Fruit fly (Drosophila melanogaster) whole organism, embryonic: ENCODE results near the gene CG7557.

Source experiments
- B-H1 ChIP-seq: fragments of 200-800 bp; sonication (Bioruptor generic); IDR thresholded peaks from 3 replicates; pipeline ENCODE4 v1.3.6; 2022; ENCODE audit warnings: missing biosample characterization, missing genetic modification characterization
- Bteb2 ChIP-seq: fragments of 200-800 bp; sonication (Bioruptor generic); optimal IDR thresholded peaks from 2 replicates; lab custom pipeline; 2016; ENCODE audit warnings: missing biosample characterization, missing genetic modification characterization
- C15 ChIP-seq: fragments of 200-800 bp; sonication (Bioruptor generic); IDR thresholded peaks from 3 replicates; pipeline ENCODE4 v1.3.6; 2022; ENCODE audit warnings: missing biosample characterization, missing genetic modification characterization
- CG1024 ChIP-seq: fragments of 200-800 bp; sonication (Bioruptor generic); IDR thresholded peaks from 2 replicates; pipeline ENCODE4 v1.3.6; 2022; ENCODE audit warnings: missing biosample characterization, missing genetic modification characterization
- CG10959 ChIP-seq: fragments of 200-800 bp; sonication (Bioruptor generic); IDR thresholded peaks from 2 replicates; pipeline ENCODE4 v1.3.6; 2022; ENCODE audit warnings: missing biosample characterization, missing genetic modification characterization
- CG11504 ChIP-seq: fragments of 200-800 bp; sonication (Bioruptor generic); optimal IDR thresholded peaks from 3 replicates; lab custom pipeline; 2019; ENCODE audit warnings: missing biosample characterization, mild to moderate bottlenecking, missing genetic modification characterization, moderate library complexity
- CG13894 ChIP-seq: fragments of 200-800 bp; sonication (Bioruptor generic); optimal IDR thresholded peaks from 3 replicates; lab custom pipeline; 2018; ENCODE audit warnings: missing biosample characterization, mild to moderate bottlenecking, missing genetic modification characterization, moderate library complexity
- CG15479 ChIP-seq: fragments of 200-800 bp; sonication (Bioruptor generic); optimal IDR thresholded peaks from 3 replicates; lab custom pipeline; 2019; ENCODE audit warnings: missing biosample characterization, mild to moderate bottlenecking, missing genetic modification characterization, moderate library complexity
- CG1602 ChIP-seq: fragments of 200-800 bp; sonication (Bioruptor generic); optimal IDR thresholded peaks from 3 replicates; lab custom pipeline; 2016; ENCODE audit warnings: missing biosample characterization, missing genetic modification characterization
- CG4617 ChIP-seq: fragments of 200-800 bp; sonication (Bioruptor generic); optimal IDR thresholded peaks from 3 replicates; lab custom pipeline; 2016; ENCODE audit warnings: missing biosample characterization, missing genetic modification characterization, borderline replicate concordance
- CG4707 ChIP-seq: fragments of 200-800 bp; sonication (Bioruptor generic); optimal IDR thresholded peaks from 2 replicates; lab custom pipeline; 2018; ENCODE audit warnings: missing biosample characterization, mild to moderate bottlenecking, missing genetic modification characterization, moderate library complexity
- CG4820 ChIP-seq: fragments of 200-800 bp; sonication (Bioruptor generic); optimal IDR thresholded peaks from 3 replicates; lab custom pipeline; 2016; ENCODE audit warnings: missing biosample characterization, missing genetic modification characterization
- CG6175 ChIP-seq: fragments of 200-800 bp; sonication (Bioruptor generic); IDR thresholded peaks from 3 replicates; pipeline ENCODE4 v1.3.6; 2022; ENCODE audit warnings: missing biosample characterization, missing genetic modification characterization
- CG8359 ChIP-seq: fragments of 200-800 bp; sonication (Bioruptor generic); optimal IDR thresholded peaks from 2 replicates; lab custom pipeline; 2017; ENCODE audit warnings: missing biosample characterization, mild to moderate bottlenecking, missing genetic modification characterization, borderline replicate concordance
- CG8924 ChIP-seq: fragments of 200-800 bp; optimal IDR thresholded peaks from 3 replicates; lab custom pipeline; 2019; ENCODE audit warnings: missing biosample characterization, mild to moderate bottlenecking, missing genetic modification characterization, moderate library complexity
- H2.0 ChIP-seq: fragments of 200-800 bp; sonication (Bioruptor generic); IDR thresholded peaks from 2 replicates; pipeline ENCODE4 v1.3.6; 2022; ENCODE audit warnings: missing biosample characterization, missing genetic modification characterization
- HLHmδ ChIP-seq: fragments of 200-800 bp; sonication (Bioruptor generic); optimal IDR thresholded peaks from 2 replicates; lab custom pipeline; 2018; ENCODE audit warnings: missing biosample characterization, mild to moderate bottlenecking, missing genetic modification characterization, moderate library complexity
- Oaz ChIP-seq: fragments of 200-800 bp; sonication (Bioruptor generic); IDR thresholded peaks from 2 replicates; pipeline ENCODE4 v1.3.6; 2022; ENCODE audit warnings: missing biosample characterization, missing genetic modification characterization
- Optix ChIP-seq: fragments of 200-800 bp; sonication (Bioruptor generic); IDR thresholded peaks from 3 replicates; pipeline ENCODE4 v1.3.6; 2022; ENCODE audit warnings: missing biosample characterization, missing genetic modification characterization
- Ptx1 ChIP-seq: fragments of 200-800 bp; sonication (Bioruptor generic); IDR thresholded peaks from 2 replicates; pipeline ENCODE4 v1.3.6; 2022; ENCODE audit warnings: missing biosample characterization, missing genetic modification characterization
- Tbp ChIP-seq: fragments of >200 bp; optimal IDR thresholded peaks from 2 replicates; lab custom pipeline; 2018; ENCODE audit warnings: missing biosample characterization, missing genetic modification characterization
- Trl ChIP-seq, 3 experiments: fragments of >200 bp in 2 of 3; fragments of 200-800 bp in 1 of 3; sonication (Bioruptor generic) in 1 of 3; optimal IDR thresholded peaks; 2 replicates in 1 of 3; 3 replicates in 2 of 3; lab custom pipeline; 2016 to 2017; ENCODE audit warnings: missing biosample characterization in 1 of 3, missing genetic modification characterization in 1 of 3
- ac ChIP-seq: fragments of 200-800 bp; sonication (Bioruptor generic); optimal IDR thresholded peaks from 3 replicates; lab custom pipeline; 2017; ENCODE audit warnings: missing biosample characterization, mild to moderate bottlenecking, missing genetic modification characterization
- al ChIP-seq: fragments of 200-800 bp; sonication (Bioruptor generic); IDR thresholded peaks from 2 replicates; pipeline ENCODE4 v1.3.6; 2022; ENCODE audit warnings: missing biosample characterization, missing genetic modification characterization
- ase ChIP-seq: fragments of 200-800 bp; sonication (Bioruptor generic); IDR thresholded peaks from 3 replicates; pipeline ENCODE4 v1.3.6; 2022; ENCODE audit warnings: missing biosample characterization, missing genetic modification characterization
- caup ChIP-seq: fragments of 200-800 bp; sonication (Bioruptor generic); optimal IDR thresholded peaks from 3 replicates; lab custom pipeline; 2017; ENCODE audit warnings: missing biosample characterization, mild to moderate bottlenecking, missing genetic modification characterization, moderate library complexity; ENCODE audit not compliant: severe bottlenecking
- crc ChIP-seq: fragments of 200-800 bp; sonication (Bioruptor generic); optimal IDR thresholded peaks from 2 replicates; lab custom pipeline; 2016; ENCODE audit warnings: missing biosample characterization, missing genetic modification characterization
- crp ChIP-seq, 2 experiments: fragments of 200-800 bp; sonication (Bioruptor generic); optimal IDR thresholded peaks; 2 replicates in 1 of 2; 3 replicates in 1 of 2; lab custom pipeline; 2017; ENCODE audit warnings: missing biosample characterization in 2 of 2, missing genetic modification characterization in 2 of 2, mild to moderate bottlenecking in 1 of 2, moderate library complexity in 1 of 2
- emc ChIP-seq: fragments of 200-800 bp; sonication (Bioruptor generic); optimal IDR thresholded peaks from 2 replicates; lab custom pipeline; 2016; ENCODE audit warnings: missing biosample characterization, missing genetic modification characterization
- exex ChIP-seq: fragments of 200-800 bp; sonication (Bioruptor generic); optimal IDR thresholded peaks from 4 replicates; lab custom pipeline; 2018; ENCODE audit warnings: missing biosample characterization, mild to moderate bottlenecking, missing genetic modification characterization, moderate library complexity
- fd3F ChIP-seq: fragments of 200-800 bp; sonication (Bioruptor generic); optimal IDR thresholded peaks from 2 replicates; lab custom pipeline; 2018; ENCODE audit warnings: missing biosample characterization, mild to moderate bottlenecking, missing genetic modification characterization, moderate library complexity
- fu2 ChIP-seq: fragments of 200-800 bp; sonication (Bioruptor generic); optimal IDR thresholded peaks from 2 replicates; lab custom pipeline; 2016; ENCODE audit warnings: missing biosample characterization, missing genetic modification characterization
- gem ChIP-seq: fragments of 200-800 bp; sonication (Bioruptor generic); optimal IDR thresholded peaks from 2 replicates; lab custom pipeline; 2019; ENCODE audit warnings: missing biosample characterization, mild to moderate bottlenecking, missing genetic modification characterization, moderate library complexity
- hkb ChIP-seq, 2 experiments: fragments of 200-800 bp in 1 of 2; fragments of >200 bp in 1 of 2; sonication (Bioruptor generic) in 1 of 2; IDR thresholded peaks in 1 of 2; optimal IDR thresholded peaks in 1 of 2; 2 replicates each; pipeline versions ENCODE4 v1.3.6 to Lab custom; 2017 to 2022; ENCODE audit warnings: missing biosample characterization in 1 of 2, missing genetic modification characterization in 1 of 2
- kay ChIP-seq: fragments of 200-800 bp; sonication (Bioruptor generic); optimal IDR thresholded peaks from 2 replicates; lab custom pipeline; 2016; ENCODE audit warnings: missing biosample characterization, missing genetic modification characterization
- klu ChIP-seq: fragments of 200-800 bp; sonication (Bioruptor generic); IDR thresholded peaks from 2 replicates; pipeline ENCODE4 v1.3.6; 2022; ENCODE audit warnings: missing biosample characterization, missing genetic modification characterization
- lab ChIP-seq: fragments of 200-800 bp; sonication (Bioruptor generic); optimal IDR thresholded peaks from 3 replicates; lab custom pipeline; 2017; ENCODE audit warnings: missing biosample characterization, missing genetic modification characterization, mild to moderate bottlenecking, moderate library complexity, missing genetic modification reagents
- lola ChIP-seq, 3 experiments: fragments of >200 bp in 2 of 3; fragments of 200-800 bp in 1 of 3; sonication (Bioruptor generic) in 1 of 3; optimal IDR thresholded peaks; 2 replicates each; lab custom pipeline; 2017 to 2019; ENCODE audit warnings: missing biosample characterization in 3 of 3, missing genetic modification characterization in 3 of 3, mild to moderate bottlenecking in 1 of 3, moderate library complexity in 1 of 3
- otp ChIP-seq: fragments of 200-800 bp; sonication (Bioruptor generic); IDR thresholded peaks from 3 replicates; pipeline ENCODE4, ENCODE4 v1.3.6; 2022; ENCODE audit warnings: missing biosample characterization, missing genetic modification characterization
- pros ChIP-seq: fragments of 200-800 bp; sonication (Bioruptor generic); optimal IDR thresholded peaks from 3 replicates; lab custom pipeline; 2019; ENCODE audit warnings: missing biosample characterization, mild to moderate bottlenecking, missing genetic modification characterization, moderate library complexity
- psq ChIP-seq: fragments of 200-800 bp; sonication (Bioruptor generic); optimal IDR thresholded peaks from 2 replicates; lab custom pipeline; 2017; ENCODE audit warnings: missing biosample characterization, missing genetic modification characterization
- rib ChIP-seq: fragments of 200-800 bp; sonication (Bioruptor generic); IDR thresholded peaks from 2 replicates; pipeline ENCODE4 v1.3.6; 2022; ENCODE audit warnings: missing biosample characterization, missing genetic modification characterization
- salm ChIP-seq: fragments of 200-800 bp; sonication (Bioruptor generic); optimal IDR thresholded peaks from 2 replicates; lab custom pipeline; 2018; ENCODE audit warnings: missing biosample characterization, mild to moderate bottlenecking, missing genetic modification characterization
- slbo ChIP-seq: fragments of 200-800 bp; sonication (Bioruptor generic); IDR thresholded peaks from 2 replicates; pipeline ENCODE4 v1.3.6; 2022; ENCODE audit warnings: missing biosample characterization, missing genetic modification characterization
- so ChIP-seq: fragments of 200-800 bp; sonication (Bioruptor generic); IDR thresholded peaks from 3 replicates; pipeline ENCODE4 v1.3.6; 2022; ENCODE audit warnings: missing biosample characterization, missing genetic modification characterization
- sr ChIP-seq: fragments of 200-800 bp; sonication (Bioruptor generic); IDR thresholded peaks from 3 replicates; pipeline ENCODE4 v1.3.6; 2022; ENCODE audit warnings: missing biosample characterization, missing genetic modification characterization
- vnd ChIP-seq: fragments of 200-800 bp; sonication (Bioruptor generic); IDR thresholded peaks from 3 replicates; pipeline ENCODE4 v1.3.6; 2022; ENCODE audit warnings: missing biosample characterization, missing genetic modification characterization; ENCODE audit not compliant: partially characterized antibody
- zen2 ChIP-seq: fragments of 200-800 bp; sonication (Bioruptor generic); IDR thresholded peaks from 3 replicates; pipeline ENCODE4 v1.3.6; 2022; ENCODE audit warnings: missing biosample characterization, missing genetic modification characterization; ENCODE audit not compliant: partially characterized antibody

CG7557 gene

DNA sequence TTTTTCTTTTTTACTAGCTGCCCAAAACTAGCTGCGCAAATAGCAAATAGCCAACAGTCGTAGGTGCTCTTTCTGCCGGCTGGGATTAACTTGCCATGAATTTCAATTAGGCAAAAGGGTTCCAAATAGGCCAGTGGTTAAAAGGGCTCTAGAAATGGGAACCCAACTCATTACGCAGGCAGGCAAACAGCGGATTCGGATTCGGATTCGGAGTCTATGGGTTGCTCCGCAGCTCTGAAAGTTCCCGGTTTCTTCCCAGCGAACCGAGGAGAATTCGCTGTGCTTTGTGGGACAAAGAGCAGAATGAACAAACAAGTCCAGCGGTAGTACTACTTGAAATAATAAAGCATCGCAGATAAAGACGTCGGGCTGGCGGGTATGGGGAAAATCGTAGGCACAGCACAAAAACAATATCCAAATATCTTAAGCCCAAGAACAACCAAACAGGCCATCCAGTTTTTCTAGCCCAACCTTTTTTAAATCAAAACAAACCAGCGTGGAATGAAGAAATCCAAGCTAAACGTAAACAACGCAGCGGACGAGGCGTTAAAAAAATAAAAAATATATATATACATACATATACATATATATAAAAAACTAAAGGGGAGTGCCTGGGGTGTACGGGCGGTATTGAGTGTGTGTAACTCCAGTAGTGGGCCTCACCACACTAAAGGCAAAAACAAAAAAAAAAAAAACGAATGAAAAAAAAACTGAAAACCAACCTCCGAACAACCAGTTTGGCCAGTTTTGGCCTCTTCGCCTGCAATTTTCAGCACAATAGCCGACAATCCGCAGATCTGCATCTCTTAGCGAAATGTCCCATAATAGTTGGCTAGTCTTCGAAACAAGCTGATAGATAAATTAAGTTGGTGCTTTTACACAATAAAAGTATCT lies 2.8 kb upstream of the CG7557 start (continued):
- no peak for TF ChIP-seq Oaz
- TF ChIP-seq C15 (GFP tag; lab: Robert Waterston, UW): no peak
- no peak for TF ChIP-seq pros
- TF ChIP-seq psq (GFP tag; lab: Kevin White, UChicago): peak; percentile 57
- TF ChIP-seq so (GFP tag; lab: Robert Waterston, UW): no peak
- no peak for TF ChIP-seq otp (GFP tag; lab: Robert Waterston, UW)
- TF ChIP-seq emc: no peak
- peak; percentile 6 for TF ChIP-seq exex
- TF ChIP-seq al: no peak
- no peak for TF ChIP-seq CG8924 (tag; lab: Kevin White, UChicago)
- no peak for TF ChIP-seq caup
- no peak for TF ChIP-seq sr (GFP tag; lab: Robert Waterston, UW)
- TF ChIP-seq crc (GFP tag; lab: Kevin White, UChicago): no peak
- TF ChIP-seq ase (GFP tag; lab: Robert Waterston, UW): no peak
- TF ChIP-seq Bteb2: no peak
- no peak for TF ChIP-seq Trl (optimal IDR thresholded peaks at IDR 0.05; lab: Kevin White, UChicago)
- no peak for TF ChIP-seq Trl (GFP tag; optimal IDR thresholded peaks at IDR 0.05; lab: Kevin White, UChicago)
- peak; percentile 96 for TF ChIP-seq CG13894 (tag; lab: Kevin White, UChicago)
- no peak for TF ChIP-seq salm
- TF ChIP-seq CG4820 (GFP tag; lab: Kevin White, UChicago): no peak
- TF ChIP-seq CG1602: no peak
- no peak for TF ChIP-seq CG10959 (GFP tag; lab: Robert Waterston, UW)
- TF ChIP-seq Optix: no peak
- no peak for TF ChIP-seq HLHmδ (GFP tag; lab: Kevin White, UChicago)
- no peak for TF ChIP-seq CG8359
- no peak for TF ChIP-seq CG4617 (GFP tag; lab: Kevin White, UChicago)
- no peak for TF ChIP-seq CG1024
- no peak for TF ChIP-seq klu (GFP tag; lab: Robert Waterston, UW)
- no peak for TF ChIP-seq ac (GFP tag; lab: Kevin White, UChicago)
- no peak for TF ChIP-seq zen2 (GFP tag; lab: Robert Waterston, UW)
- TF ChIP-seq lola (GFP tag; optimal IDR thresholded peaks at IDR 0.05; lab: Kevin White, UChicago): no peak
- TF ChIP-seq CG6175 (GFP tag; lab: Robert Waterston, UW): 0 out of 3 replicates have a peak, but pooled peaks have one; percentile 33
- no peak for TF ChIP-seq gem (tag; lab: Kevin White, UChicago)
- TF ChIP-seq fu2 (GFP tag; lab: Kevin White, UChicago): no peak
- TF ChIP-seq H2.0 (GFP tag; lab: Robert Waterston, UW): no peak
- TF ChIP-seq Tbp (GFP tag; lab: Kevin White, UChicago): no peak
- no peak for TF ChIP-seq lab
- TF ChIP-seq Ptx1: no peak
- TF ChIP-seq slbo: no peak
- TF ChIP-seq vnd (GFP tag; lab: Robert Waterston, UW): no peak
- no peak for TF ChIP-seq CG15479 (GFP tag; lab: Kevin White, UChicago)
- TF ChIP-seq hkb (optimal IDR thresholded peaks at IDR 0.05; lab: Kevin White, UChicago): no peak
- 0 out of 2 replicates have a peak, but pooled peaks have one; percentile 9 for TF ChIP-seq hkb (GFP tag; IDR thresholded peaks at IDR 0.05; lab: Robert Waterston, UW)
- no peak for TF ChIP-seq B-H1
- no peak for TF ChIP-seq CG11504 (tag; lab: Kevin White, UChicago)
- no peak for TF ChIP-seq crp (GFP tag; optimal IDR thresholded peaks at IDR 0.05; lab: Kevin White, UChicago)
- no peak for TF ChIP-seq kay (GFP tag; lab: Kevin White, UChicago)
- no peak for TF ChIP-seq CG4707 (GFP tag; lab: Kevin White, UChicago)
- 0 out of 2 replicates have a peak, but pooled peaks have one; percentile 20 for TF ChIP-seq rib (GFP tag; lab: Robert Waterston, UW)
- TF ChIP-seq fd3F (GFP tag; lab: Kevin White, UChicago): no peak
